Worm (Caenorhabditis elegans) whole organism, L4 larva: ENCODE measurements around the gene immp-2.

ENCODE experiments used
- D1046.2 ChIP-seq: fragments of 200-800 bp; sonication (Bioruptor generic); IDR thresholded peaks from 2 replicates; pipeline ENCODE4 v1.3.6; 2022; ENCODE audit warnings: missing genetic modification characterization, missing compliant biosample characterization
- Y75B8A.6 ChIP-seq: fragments of 200-800 bp; sonication (Bioruptor generic); IDR thresholded peaks from 2 replicates; pipeline ENCODE4 v1.3.6; 2022; ENCODE audit warnings: missing genetic modification reagents, missing genetic modification characterization, missing compliant biosample characterization
- ZK337.2 ChIP-seq: fragments of 200-800 bp; sonication (Bioruptor generic); IDR thresholded peaks from 2 replicates; pipeline ENCODE4 v1.3.6; 2022; ENCODE audit warnings: missing genetic modification reagents, missing genetic modification characterization, missing compliant biosample characterization
- ZK546.5 ChIP-seq, 2 experiments: sonication (generic microtip); optimal IDR thresholded peaks; 2 replicates each; lab custom pipeline; 2017; ENCODE audit warnings: missing biosample characterization in 2 of 2, missing genetic modification characterization in 2 of 2
- lin-13 ChIP-seq: fragments of 150-350 bp; optimal IDR thresholded peaks from 2 replicates; lab custom pipeline; 2014; ENCODE audit warnings: missing biosample characterization, missing genetic modification reagents, missing genetic modification characterization
- mdl-1 ChIP-seq, 2 experiments: fragments of 150-350 bp in 1 of 2; sonication (generic microtip) in 1 of 2; optimal IDR thresholded peaks; 2 replicates each; lab custom pipeline; 2014 to 2017; ENCODE audit warnings: missing biosample characterization in 2 of 2, missing genetic modification characterization in 2 of 2
- mxl-2 ChIP-seq: fragments of 200-800 bp; sonication (Bioruptor generic); conservative IDR thresholded peaks from 2 replicates; pipeline ENCODE4 v1.3.6; 2022; ENCODE audit warnings: missing genetic modification reagents, missing genetic modification characterization, missing compliant biosample characterization
- pha-4 ChIP-seq, 2 experiments: fragments of 150-350 bp in 1 of 2; fragments of 200-800 bp in 1 of 2; sonication (Bioruptor generic) in 1 of 2; IDR thresholded peaks in 1 of 2; optimal IDR thresholded peaks in 1 of 2; 2 replicates each; pipeline versions ENCODE4 v1.3.6 to Lab custom; 2014 to 2022; ENCODE audit warnings: missing genetic modification characterization in 2 of 2, missing genetic modification reagents in 2 of 2, missing biosample characterization in 1 of 2, missing compliant biosample characterization in 1 of 2
- pqm-1 ChIP-seq: sonication (generic microtip); optimal IDR thresholded peaks from 2 replicates; lab custom pipeline; 2017; ENCODE audit warnings: missing biosample characterization, missing genetic modification characterization
- zag-1 ChIP-seq: fragments of 150-350 bp; optimal IDR thresholded peaks from 2 replicates; lab custom pipeline; 2014; ENCODE audit warnings: missing biosample characterization, missing genetic modification characterization

- TF ChIP-seq pqm-1 (no peak), pha-4 (GFP tag; IDR thresholded peaks at IDR 0.05; lab: Robert Waterston, UW) (no peak), pha-4 (tag; optimal IDR thresholded peaks at IDR 0.05; lab: Kevin White, UChicago) (no peak), ZK337.2 (GFP tag; lab: Robert Waterston, UW) (no peak), zag-1 (tag; lab: Kevin White, UChicago) (no peak), lin-13 (GFP tag; lab: Kevin White, UChicago) (no peak), Y75B8A.6 (no peak), mxl-2 (GFP tag; lab: Robert Waterston, UW) (no peak), mdl-1 (tag; optimal IDR thresholded peaks at IDR 0.05; lab: Kevin White, UChicago) (no peak), ZK546.5 (tag; optimal IDR thresholded peaks at IDR 0.05; lab: Kevin White, UChicago) (no peak), D1046.2 (GFP tag; lab: Robert Waterston, UW) (no peak)
Observed at ce11 chrIV:1038516-1038915, 32.9 kb upstream of the immp-2 start.
